Fruit fly (Drosophila melanogaster) whole organism, embryonic: ENCODE results near the gene CG17230.

Experiments used
- B-H2 ChIP-seq: fragments of 200-800 bp; sonication (Bioruptor generic); optimal IDR thresholded peaks from 2 replicates; lab custom pipeline; 2018; ENCODE audit warnings: missing biosample characterization, mild to moderate bottlenecking, missing genetic modification characterization
- BEAF-32 ChIP-seq: fragments of 200-800 bp; sonication (Bioruptor generic); optimal IDR thresholded peaks from 3 replicates; lab custom pipeline; 2017; ENCODE audit warnings: missing biosample characterization, missing genetic modification characterization, mild to moderate bottlenecking, moderate library complexity, missing genetic modification reagents
- Bgb ChIP-seq: fragments of 200-800 bp; sonication (Bioruptor generic); IDR thresholded peaks from 2 replicates; pipeline ENCODE4 v1.3.6; 2022; ENCODE audit warnings: missing biosample characterization, missing genetic modification characterization; ENCODE audit not compliant: partially characterized antibody
- CG10366 ChIP-seq: fragments of 200-800 bp; sonication (Bioruptor generic); IDR thresholded peaks from 2 replicates; pipeline ENCODE4 v1.3.6; 2022; ENCODE audit warnings: missing biosample characterization, missing genetic modification characterization
- CG11695 ChIP-seq: fragments of 200-800 bp; sonication (Bioruptor generic); IDR thresholded peaks from 3 replicates; pipeline ENCODE4 v1.3.6; 2022; ENCODE audit warnings: missing biosample characterization, missing genetic modification characterization
- CG11696 ChIP-seq: fragments of 200-800 bp; sonication (Bioruptor generic); IDR thresholded peaks from 2 replicates; pipeline ENCODE4 v1.3.6; 2022; ENCODE audit warnings: missing biosample characterization, missing genetic modification characterization
- CG12219 ChIP-seq: fragments of 200-800 bp; sonication (Bioruptor generic); optimal IDR thresholded peaks from 3 replicates; lab custom pipeline; 2018; ENCODE audit warnings: missing biosample characterization, mild to moderate bottlenecking, missing genetic modification characterization
- CG15011 ChIP-seq: fragments of 200-800 bp; sonication (Bioruptor generic); optimal IDR thresholded peaks from 3 replicates; lab custom pipeline; 2018; ENCODE audit warnings: missing biosample characterization, mild to moderate bottlenecking, missing genetic modification characterization
- CG1529 ChIP-seq: fragments of 200-800 bp; sonication (Bioruptor generic); optimal IDR thresholded peaks from 3 replicates; lab custom pipeline; 2018; ENCODE audit warnings: missing biosample characterization, missing genetic modification characterization
- CG16815 ChIP-seq: fragments of 200-800 bp; sonication (Bioruptor generic); optimal IDR thresholded peaks from 3 replicates; lab custom pipeline; 2017; ENCODE audit warnings: missing biosample characterization, mild to moderate bottlenecking, missing genetic modification characterization
- CG18262 ChIP-seq: fragments of 200-800 bp; optimal IDR thresholded peaks from 3 replicates; lab custom pipeline; 2019; ENCODE audit warnings: missing biosample characterization, mild to moderate bottlenecking, missing genetic modification characterization, moderate library complexity
- CG2120 ChIP-seq: fragments of 200-800 bp; sonication (Bioruptor generic); optimal IDR thresholded peaks from 3 replicates; lab custom pipeline; 2016; ENCODE audit warnings: missing biosample characterization, missing genetic modification characterization
- CG2712 ChIP-seq: fragments of 200-800 bp; optimal IDR thresholded peaks from 3 replicates; lab custom pipeline; 2019; ENCODE audit warnings: missing biosample characterization, mild to moderate bottlenecking, missing genetic modification characterization, moderate library complexity
- CG30020 ChIP-seq: fragments of 200-800 bp; optimal IDR thresholded peaks from 2 replicates; lab custom pipeline; 2019; ENCODE audit warnings: missing biosample characterization, mild to moderate bottlenecking, missing genetic modification characterization, moderate library complexity
- CG30403 ChIP-seq: fragments of 200-800 bp; sonication (Bioruptor generic); optimal IDR thresholded peaks from 3 replicates; lab custom pipeline; 2016; ENCODE audit warnings: missing biosample characterization, missing genetic modification characterization
- CG3407 ChIP-seq: fragments of 200-800 bp; sonication (Bioruptor generic); optimal IDR thresholded peaks from 2 replicates; lab custom pipeline; 2018; ENCODE audit warnings: missing biosample characterization, mild to moderate bottlenecking, missing genetic modification characterization
- CG4707 ChIP-seq: fragments of 200-800 bp; sonication (Bioruptor generic); optimal IDR thresholded peaks from 2 replicates; lab custom pipeline; 2018; ENCODE audit warnings: missing biosample characterization, mild to moderate bottlenecking, missing genetic modification characterization, moderate library complexity
- CG6683 ChIP-seq: fragments of 200-800 bp; sonication (Bioruptor generic); optimal IDR thresholded peaks from 2 replicates; lab custom pipeline; 2017; ENCODE audit warnings: missing biosample characterization, mild to moderate bottlenecking, missing genetic modification characterization, missing genetic modification reagents
- CG6689 ChIP-seq: fragments of 200-800 bp; sonication (Bioruptor generic); IDR thresholded peaks from 2 replicates; pipeline ENCODE4 v1.3.6; 2022; ENCODE audit warnings: missing biosample characterization, missing genetic modification characterization
- CG6791 ChIP-seq: fragments of 200-800 bp; sonication (Bioruptor generic); IDR thresholded peaks from 3 replicates; pipeline ENCODE4 v1.3.6; 2022; ENCODE audit warnings: missing biosample characterization, missing genetic modification characterization; ENCODE audit not compliant: partially characterized antibody
- CG7928 ChIP-seq: fragments of 200-800 bp; sonication (Bioruptor generic); optimal IDR thresholded peaks from 2 replicates; lab custom pipeline; 2017; ENCODE audit warnings: missing biosample characterization, mild to moderate bottlenecking, missing genetic modification characterization
- CG8944 ChIP-seq: fragments of 200-800 bp; sonication (Bioruptor generic); optimal IDR thresholded peaks from 3 replicates; lab custom pipeline; 2016; ENCODE audit warnings: missing biosample characterization, missing genetic modification characterization
- Dll ChIP-seq: fragments of 200-800 bp; sonication (Bioruptor generic); IDR thresholded peaks from 4 replicates; pipeline ENCODE4 v1.3.6; 2022; ENCODE audit warnings: missing biosample characterization, missing genetic modification characterization; ENCODE audit not compliant: partially characterized antibody
- Dref ChIP-seq: fragments of 200-800 bp; sonication (Bioruptor generic); IDR thresholded peaks from 2 replicates; pipeline ENCODE4 v1.3.6; 2022; ENCODE audit warnings: missing biosample characterization, missing genetic modification characterization
- ERR ChIP-seq: fragments of 200-800 bp; sonication (Bioruptor generic); optimal IDR thresholded peaks from 2 replicates; lab custom pipeline; 2016; ENCODE audit warnings: missing biosample characterization, missing genetic modification characterization
- Ets97D ChIP-seq: fragments of 200-800 bp; sonication (Bioruptor generic); optimal IDR thresholded peaks from 3 replicates; lab custom pipeline; 2016; ENCODE audit warnings: missing biosample characterization, missing genetic modification characterization
- H15 ChIP-seq: fragments of 200-800 bp; sonication (Bioruptor generic); IDR thresholded peaks from 3 replicates; pipeline ENCODE4 v1.3.6; 2022; ENCODE audit warnings: missing biosample characterization, missing genetic modification characterization
- H2.0 ChIP-seq: fragments of 200-800 bp; sonication (Bioruptor generic); IDR thresholded peaks from 2 replicates; pipeline ENCODE4 v1.3.6; 2022; ENCODE audit warnings: missing biosample characterization, missing genetic modification characterization
- HLH4C ChIP-seq: fragments of 200-800 bp; sonication (Bioruptor generic); IDR thresholded peaks from 3 replicates; pipeline ENCODE4 v1.3.6; 2022; ENCODE audit warnings: missing biosample characterization, missing genetic modification characterization; ENCODE audit not compliant: partially characterized antibody
- Scr ChIP-seq: fragments of 200-800 bp; sonication (Bioruptor generic); IDR thresholded peaks from 2 replicates; pipeline ENCODE4 v1.3.6; 2022; ENCODE audit warnings: missing biosample characterization, missing genetic modification characterization; ENCODE audit not compliant: partially characterized antibody
- Sox100B ChIP-seq: fragments of 200-800 bp; sonication (Bioruptor generic); optimal IDR thresholded peaks from 3 replicates; lab custom pipeline; 2018; ENCODE audit warnings: missing biosample characterization, mild to moderate bottlenecking, missing genetic modification characterization
- bab2 ChIP-seq: fragments of 200-800 bp; sonication (Bioruptor generic); optimal IDR thresholded peaks from 2 replicates; lab custom pipeline; 2016; ENCODE audit warnings: missing biosample characterization, missing genetic modification characterization
- bsh ChIP-seq, 2 experiments: fragments of 200-800 bp; sonication (Bioruptor generic); optimal IDR thresholded peaks; 2 replicates each; lab custom pipeline; 2017 to 2018; ENCODE audit warnings: mild to moderate bottlenecking in 2 of 2, missing biosample characterization in 2 of 2, missing genetic modification characterization in 2 of 2, moderate library complexity in 1 of 2
- cas ChIP-seq: fragments of 200-800 bp; sonication (Bioruptor generic); IDR thresholded peaks from 2 replicates; pipeline ENCODE4 v1.3.6; 2022; ENCODE audit warnings: missing biosample characterization, missing genetic modification characterization
- chif ChIP-seq, 2 experiments: fragments of 200-800 bp; sonication (Bioruptor generic); optimal IDR thresholded peaks; 3 replicates each; lab custom pipeline; 2016; ENCODE audit warnings: missing biosample characterization in 2 of 2, missing genetic modification characterization in 2 of 2
- croc ChIP-seq: fragments of 200-800 bp; sonication (Bioruptor generic); conservative IDR thresholded peaks from 3 replicates; pipeline ENCODE4 v1.3.6; 2022; ENCODE audit warnings: missing biosample characterization, missing genetic modification characterization
- dimm ChIP-seq: fragments of 200-800 bp; sonication (Bioruptor generic); IDR thresholded peaks from 2 replicates; pipeline ENCODE4 v1.3.6; 2022; ENCODE audit warnings: missing biosample characterization, missing genetic modification characterization
- disco-r ChIP-seq: fragments of 200-800 bp; sonication (Bioruptor generic); optimal IDR thresholded peaks from 2 replicates; lab custom pipeline; 2016; ENCODE audit warnings: missing biosample characterization, missing genetic modification characterization
- insv ChIP-seq, 2 experiments: fragments of 200-800 bp; sonication (Bioruptor generic); optimal IDR thresholded peaks; 3 replicates each; lab custom pipeline; 2016 to 2018; ENCODE audit warnings: missing biosample characterization in 2 of 2, missing genetic modification characterization in 2 of 2
- oc ChIP-seq: fragments of 200-800 bp; sonication (Bioruptor generic); optimal IDR thresholded peaks from 2 replicates; lab custom pipeline; 2018; ENCODE audit warnings: missing biosample characterization, mild to moderate bottlenecking, missing genetic modification characterization, moderate library complexity
- org-1 ChIP-seq: fragments of 200-800 bp; sonication (Bioruptor generic); optimal IDR thresholded peaks from 2 replicates; lab custom pipeline; 2017; ENCODE audit warnings: missing biosample characterization, missing genetic modification characterization
- ranshi ChIP-seq: fragments of 200-800 bp; sonication (Bioruptor generic); IDR thresholded peaks from 2 replicates; pipeline ENCODE4 v1.3.6; 2022; ENCODE audit warnings: missing biosample characterization, missing genetic modification characterization
- row ChIP-seq: fragments of 200-800 bp; sonication (Bioruptor generic); IDR thresholded peaks from 3 replicates; pipeline ENCODE4 v1.3.6; 2022; ENCODE audit warnings: missing biosample characterization, missing genetic modification characterization
- schlank ChIP-seq: fragments of 200-800 bp; sonication (Bioruptor generic); optimal IDR thresholded peaks from 2 replicates; lab custom pipeline; 2018; ENCODE audit warnings: missing biosample characterization, mild to moderate bottlenecking, missing genetic modification characterization
- sd ChIP-seq: fragments of 200-800 bp; sonication (Bioruptor generic); optimal IDR thresholded peaks from 3 replicates; lab custom pipeline; 2018; ENCODE audit warnings: missing biosample characterization, mild to moderate bottlenecking, missing genetic modification characterization, moderate library complexity
- slou ChIP-seq: fragments of 200-800 bp; sonication (Bioruptor generic); optimal IDR thresholded peaks from 3 replicates; lab custom pipeline; 2016; ENCODE audit warnings: missing biosample characterization, missing genetic modification characterization
- stwl ChIP-seq: fragments of 200-800 bp; sonication (Bioruptor generic); optimal IDR thresholded peaks from 3 replicates; lab custom pipeline; 2018; ENCODE audit warnings: missing biosample characterization, mild to moderate bottlenecking, missing genetic modification characterization, moderate library complexity
- tio ChIP-seq: fragments of 200-800 bp; sonication (Bioruptor generic); optimal IDR thresholded peaks from 2 replicates; lab custom pipeline; 2017; ENCODE audit warnings: missing biosample characterization, missing genetic modification characterization, inconsistent platforms
- vvl ChIP-seq: fragments of 200-800 bp; sonication (Bioruptor generic); IDR thresholded peaks from 2 replicates; pipeline ENCODE4 v1.3.6; 2022; ENCODE audit warnings: missing biosample characterization, missing genetic modification characterization
- zfh1 ChIP-seq: fragments of 200-800 bp; sonication (Bioruptor generic); IDR thresholded peaks from 3 replicates; pipeline ENCODE4 v1.3.6; 2022; ENCODE audit warnings: missing biosample characterization, missing genetic modification characterization

CG17230 gene

dm6 chr3R:11421643-11422122 is 15.9 kb upstream of the CG17230 start, which contains the start of the genes ninaG and Sptz (continued):
- TF ChIP-seq cas (peak; percentile 91), CG15011 (peak; percentile 75), row (peak; percentile 98), ERR (GFP tag; lab: Kevin White, UChicago) (peak; percentile 89), oc (tag; lab: Kevin White, UChicago) (peak; percentile 85), CG30403 (GFP tag; lab: Kevin White, UChicago) (peak; percentile 98), H2.0 (GFP tag; lab: Robert Waterston, UW) (peak; percentile 95), CG30020 (tag; lab: Kevin White, UChicago) (peak; percentile 75), tio (no peak), CG2712 (tag; lab: Kevin White, UChicago) (peak; percentile 94), BEAF-32 (GFP tag; lab: Kevin White, UChicago) (peak; percentile 69), disco-r (peak; percentile 83), CG6683 (GFP tag; lab: Kevin White, UChicago) (no peak), CG3407 (GFP tag; lab: Kevin White, UChicago) (peak; percentile 83), stwl (tag; lab: Kevin White, UChicago) (no peak), org-1 (GFP tag; lab: Kevin White, UChicago) (peak; percentile 78), H15 (GFP tag; lab: Robert Waterston, UW) (peak; percentile 95), CG11696 (GFP tag; lab: Robert Waterston, UW) (peak; percentile 67), B-H2 (GFP tag; lab: Kevin White, UChicago) (no peak), croc (GFP tag; lab: Robert Waterston, UW) (peak; percentile 94), ranshi (GFP tag; lab: Robert Waterston, UW) (peak; percentile 95), CG10366 (GFP tag; lab: Robert Waterston, UW) (peak; percentile 95), sd (tag; lab: Kevin White, UChicago) (no peak), CG1529 (GFP tag; lab: Kevin White, UChicago) (no peak), CG7928 (peak; percentile 67), CG11695 (peak; percentile 90), CG18262 (tag; lab: Kevin White, UChicago) (peak; percentile 89), bab2 (GFP tag; lab: Kevin White, UChicago) (peak; percentile 96), slou (GFP tag; lab: Kevin White, UChicago) (peak; percentile 89), Dref (GFP tag; lab: Robert Waterston, UW) (peak; percentile 67), CG12219 (GFP tag; lab: Kevin White, UChicago) (peak; percentile 66), CG4707 (GFP tag; lab: Kevin White, UChicago) (peak; percentile 39), insv (GFP tag; optimal IDR thresholded peaks at IDR 0.05; lab: Kevin White, UChicago) (peak in 1 of 2 experiments; percentile 16), CG6689 (GFP tag; lab: Robert Waterston, UW) (peak; percentile 97), bsh (GFP tag; optimal IDR thresholded peaks at IDR 0.05; lab: Kevin White, UChicago) (peak in 1 of 2 experiments; percentile 93), dimm (peak; percentile 83), CG6791 (0 out of 3 replicates have a peak, but pooled peaks have one; percentile 17), Ets97D (GFP tag; lab: Kevin White, UChicago) (peak; percentile 90), schlank (peak; percentile 73), chif (GFP tag; optimal IDR thresholded peaks at IDR 0.05; lab: Kevin White, UChicago) (peak; percentile 95 to 96), Scr (GFP tag; lab: Robert Waterston, UW) (peak; percentile 64), Dll (peak; percentile 73), Sox100B (no peak), HLH4C (GFP tag; lab: Robert Waterston, UW) (peak; percentile 30; the same call in 1 of the 3 replicates), CG2120 (peak; percentile 97), Bgb (no peak), CG8944 (GFP tag; lab: Kevin White, UChicago) (peak; percentile 96), zfh1 (GFP tag; lab: Robert Waterston, UW) (peak; percentile 97), vvl (GFP tag; lab: Robert Waterston, UW) (peak; percentile 98), CG16815 (GFP tag; lab: Kevin White, UChicago) (peak; percentile 91)
